Fruit fly (Drosophila melanogaster) whole organism, adult: Measurements from ENCODE around the gene CG43798.

Source experiments
- CG14711 ChIP-seq: fragments of 200-800 bp; sonication (Bioruptor generic); optimal IDR thresholded peaks from 2 replicates; lab custom pipeline; 2018; ENCODE audit warnings: missing biosample characterization, mild to moderate bottlenecking, missing genetic modification characterization, moderate library complexity
- CG1620 ChIP-seq: fragments of 200-800 bp; sonication (Bioruptor generic); optimal IDR thresholded peaks from 2 replicates; lab custom pipeline; 2016; ENCODE audit warnings: missing biosample characterization, missing genetic modification characterization
- CG33017 ChIP-seq: fragments of 200-800 bp; sonication (Bioruptor generic); optimal IDR thresholded peaks from 2 replicates; lab custom pipeline; 2018; ENCODE audit warnings: missing biosample characterization, mild to moderate bottlenecking, missing genetic modification characterization, moderate library complexity
- CG7045 ChIP-seq: fragments of 200-800 bp; sonication (Bioruptor generic); optimal IDR thresholded peaks from 2 replicates; lab custom pipeline; 2017; ENCODE audit warnings: missing biosample characterization, mild to moderate bottlenecking, missing genetic modification characterization
- Crg-1 ChIP-seq: fragments of 200-800 bp; sonication (Bioruptor generic); optimal IDR thresholded peaks from 2 replicates; lab custom pipeline; 2016; ENCODE audit warnings: missing biosample characterization, missing genetic modification characterization
- Mnt ChIP-seq: fragments of 200-800 bp; sonication (Bioruptor generic); optimal IDR thresholded peaks from 2 replicates; lab custom pipeline; 2016; ENCODE audit warnings: missing biosample characterization, mild to moderate bottlenecking, missing genetic modification characterization
- bab1 ChIP-seq: fragments of 200-800 bp; sonication (Bioruptor generic); optimal IDR thresholded peaks from 3 replicates; lab custom pipeline; 2019; ENCODE audit warnings: missing biosample characterization, mild to moderate bottlenecking, missing genetic modification characterization, moderate library complexity
- cic ChIP-seq: fragments of 200-800 bp; sonication (Bioruptor generic); optimal IDR thresholded peaks from 2 replicates; lab custom pipeline; 2017; ENCODE audit warnings: missing biosample characterization, mild to moderate bottlenecking, missing genetic modification characterization, moderate library complexity
- kay ChIP-seq: fragments of 200-800 bp; sonication (Bioruptor generic); peaks from one replicate; lab custom pipeline; 2016; ENCODE audit warnings: missing biosample characterization, missing genetic modification characterization, borderline replicate concordance

- TF ChIP-seq CG33017 (no peak), CG14711 (tag; lab: Kevin White, UChicago) (no peak), CG1620 (GFP tag; lab: Kevin White, UChicago) (no peak), kay (GFP tag; lab: Kevin White, UChicago) (no peak), cic (GFP tag; lab: Kevin White, UChicago) (no peak), Mnt (GFP tag; lab: Kevin White, UChicago) (no peak), bab1 (GFP tag; lab: Kevin White, UChicago) (no peak), Crg-1 (no peak), CG7045 (no peak)
These were observed 35.5 kb downstream of the CG43798 start, which contains the start of gene CG11929 for dm6 chr2L:4682377-4682776.
